Worm (Caenorhabditis elegans): Measurements from ENCODE around the gene Y9C12A.1.

The Y9C12A.1 gene

ce11 chrX:696253-696652 lies 13.7 kb upstream of the Y9C12A.1 start:
- TF ChIP-seq aha-1 (tag) (peak; percentile 19), ceh-20 (GFP tag; IDR thresholded peaks at IDR 0.05) (no peak), R02D3.7 (tag; optimal IDR thresholded peaks at IDR 0.05) (no peak), arid-1 (GFP tag; conservative IDR thresholded peaks at IDR 0.05) (no peak), ces-1 (GFP tag; optimal IDR thresholded peaks at IDR 0.05) (no peak)

- TF ChIP-seq nhr-102 (tag; optimal IDR thresholded peaks at IDR 0.05) (no peak), ceh-32 (tag; optimal IDR thresholded peaks at IDR 0.05; ENCODE audit: poor library complexity) (no peak), nhr-6 (tag; optimal IDR thresholded peaks at IDR 0.05) (no peak), pqm-1 (tag; optimal IDR thresholded peaks at IDR 0.05) (no peak), F26F4.8 (GFP tag; conservative IDR thresholded peaks at IDR 0.05) (no peak), snpc-4 (tag; optimal IDR thresholded peaks at IDR 0.05) (no peak), fkh-10 (GFP tag; optimal IDR thresholded peaks at IDR 0.05) (no peak)
These were observed 9.0 kb upstream of the Y9C12A.1 start, which contains the start of gene ncam-1 for ce11 chrX:691613-692012. TSS of gene ncam-1 (plus strand) at chrX:691913.

ce11 chrX:688602-689001 lies 6.0 kb upstream of the Y9C12A.1 start:
- TF ChIP-seq ztf-7 (tag; optimal IDR thresholded peaks at IDR 0.05) (no peak), fkh-10 (GFP tag; optimal IDR thresholded peaks at IDR 0.05) (no peak), nhr-28 (tag; optimal IDR thresholded peaks at IDR 0.05) (no peak), daf-12 (tag; optimal IDR thresholded peaks at IDR 0.05) (no peak), ZK546.5 (tag; optimal IDR thresholded peaks at IDR 0.05) (no peak), F26F4.8 (GFP tag; conservative IDR thresholded peaks at IDR 0.05) (no peak), hif-1 (tag; optimal IDR thresholded peaks at IDR 0.05) (no peak)

- TF ChIP-seq mxl-2 (GFP tag; conservative IDR thresholded peaks at IDR 0.05) (no peak), aha-1 (tag) (peak; percentile 25), snpc-4 (tag; optimal IDR thresholded peaks at IDR 0.05) (peak; percentile 35), skn-1 (tag; optimal IDR thresholded peaks at IDR 0.05) (no peak), F49E8.2 (tag; optimal IDR thresholded peaks at IDR 0.05; ENCODE audit: borderline replicate concordance) (no peak), ZK546.5 (tag; optimal IDR thresholded peaks at IDR 0.05) (no peak)
These were observed 1.2 kb downstream of the Y9C12A.1 start for ce11 chrX:681413-681812.

- TF ChIP-seq daf-19 (GFP tag; conservative IDR thresholded peaks at IDR 0.05) (no peak), cey-2 (tag; optimal IDR thresholded peaks at IDR 0.05; ENCODE audit: borderline replicate concordance, insufficient read depth) (no peak), spr-1 (tag; optimal IDR thresholded peaks at IDR 0.05) (no peak), mdt-29 (GFP tag; IDR thresholded peaks at IDR 0.05) (no peak), ces-1 (GFP tag; optimal IDR thresholded peaks at IDR 0.05) (no peak), hmg-1.1 (GFP tag; IDR thresholded peaks at IDR 0.05) (no peak), lir-3 (tag; optimal IDR thresholded peaks at IDR 0.05) (no peak), nhr-28 (tag; optimal IDR thresholded peaks at IDR 0.05) (no peak), ceh-20 (GFP tag; IDR thresholded peaks at IDR 0.05) (no peak), nhr-48 (tag; optimal IDR thresholded peaks at IDR 0.05) (no peak), set-16 (GFP tag; IDR thresholded peaks at IDR 0.05) (no peak), lsy-2 (tag; optimal IDR thresholded peaks at IDR 0.05) (no peak)
These were observed 1.7 kb downstream of the Y9C12A.1 start, which contains the start of gene T19D7.7 for ce11 chrX:680920-681319. TSS of gene T19D7.7 (minus strand) at chrX:681020.

ce11 chrX:671807-672206 lies 10.8 kb downstream of the Y9C12A.1 start, which contains the start of gene lgc-32:
TSS of gene lgc-32 (plus strand) at chrX:672107.
- TF ChIP-seq zip-11 (GFP tag; IDR thresholded peaks at IDR 0.05) (no peak), nhr-41 (GFP tag; IDR thresholded peaks at IDR 0.05) (no peak), nhr-11 (tag; optimal IDR thresholded peaks at IDR 0.05) (no peak), snpc-4 (tag; optimal IDR thresholded peaks at IDR 0.05) (no peak), ces-1 (GFP tag; optimal IDR thresholded peaks at IDR 0.05) (no peak), set-16 (GFP tag; IDR thresholded peaks at IDR 0.05) (no peak), F44E2.7 (GFP tag; IDR thresholded peaks at IDR 0.05) (no peak), mxl-3 (GFP tag; optimal IDR thresholded peaks at IDR 0.05) (no peak), dmd-8 (GFP tag; IDR thresholded peaks at IDR 0.05) (no peak), mdt-29 (GFP tag; IDR thresholded peaks at IDR 0.05) (no peak), Y5F2A.4 (GFP tag; optimal IDR thresholded peaks at IDR 0.05) (no peak), ctbp-1 (GFP tag; IDR thresholded peaks at IDR 0.05) (no peak), Y75B8A.6 (GFP tag; IDR thresholded peaks at IDR 0.05) (no peak), F10B5.3 (tag; optimal IDR thresholded peaks at IDR 0.05) (no peak), zag-1 (tag; optimal IDR thresholded peaks at IDR 0.05) (no peak), mep-1 (tag; optimal IDR thresholded peaks at IDR 0.05) (no peak), nhr-42 (GFP tag; IDR thresholded peaks at IDR 0.05) (no peak), mes-2 (tag; optimal IDR thresholded peaks at IDR 0.05; ENCODE audit: poor library complexity, severe bottlenecking) (no peak)
